Fruit fly (Drosophila melanogaster): ENCODE measurements around the gene CG14223.
A peak's percentile ranks its signal among the peaks of the same experiment; 100 is the strongest.

CG14223 gene

dm6 chrX:19645873-19646541 lies 17.8 kb downstream of the CG14223 start, which contains the start of gene Arp10:
Arp10 (minus strand) TSS chrX:19646176.
- TF ChIP-seq Nf-YB (GFP tag; optimal IDR thresholded peaks at IDR 0.05) (no peak), disco-r (GFP tag; optimal IDR thresholded peaks at IDR 0.05) (no peak), CG17912 (GFP tag; optimal IDR thresholded peaks at IDR 0.05) (no peak), CG15479 (GFP tag; optimal IDR thresholded peaks at IDR 0.05) (no peak), ttk (GFP tag; IDR thresholded peaks at IDR 0.05) (no peak), CG17802 (tag; optimal IDR thresholded peaks at IDR 0.05) (peak; percentile 83), Ets97D (GFP tag; optimal IDR thresholded peaks at IDR 0.05) (peak; percentile 15), CG17361 (GFP tag; IDR thresholded peaks at IDR 0.05) (0 out of 3 replicates have a peak, but pooled peaks have one; percentile 35), Meics (GFP tag; optimal IDR thresholded peaks at IDR 0.05) (peak; percentile 82), CG4730 (GFP tag; IDR thresholded peaks at IDR 0.05) (no peak), pnt (GFP tag; optimal IDR thresholded peaks at IDR 0.05) (no peak), zfh2 (GFP tag; optimal IDR thresholded peaks at IDR 0.05) (peak; percentile 14), CG14710 (tag; optimal IDR thresholded peaks at IDR 0.05) (peak; percentile 54), YL-1 (GFP tag; optimal IDR thresholded peaks at IDR 0.05) (peak; percentile 18), bab2 (GFP tag; optimal IDR thresholded peaks at IDR 0.05) (peak; percentile 23), Dll (GFP tag; IDR thresholded peaks at IDR 0.05; ENCODE audit: partially characterized antibody) (peak; percentile 59; the same call in 3 of the 4 replicates), gsb-n (tag; optimal IDR thresholded peaks at IDR 0.05) (no peak), Hr78 (GFP tag; optimal IDR thresholded peaks at IDR 0.05) (no peak), CG9609 (GFP tag; optimal IDR thresholded peaks at IDR 0.05) (no peak), Myb (GFP tag; optimal IDR thresholded peaks at IDR 0.05) (peak; percentile 37), sens-2 (GFP tag; IDR thresholded peaks at IDR 0.05) (no peak), ssp (GFP tag; IDR thresholded peaks at IDR 0.05) (peak; percentile 92), Fer1 (GFP tag; optimal IDR thresholded peaks at IDR 0.05) (peak; percentile 12), CG2129 (GFP tag; IDR thresholded peaks at IDR 0.05; ENCODE audit: partially characterized antibody) (no peak), CG7786 (GFP tag; optimal IDR thresholded peaks at IDR 0.05) (no peak), Ets65A (GFP tag) (peak; percentile 41), Elba2 (GFP tag; optimal IDR thresholded peaks at IDR 0.05) (peak; percentile 56), trem (tag; optimal IDR thresholded peaks at IDR 0.05) (peak; percentile 36), CG7745 (tag; optimal IDR thresholded peaks at IDR 0.05) (peak; percentile 98), CG1603 (tag; optimal IDR thresholded peaks at IDR 0.05) (peak; percentile 64), ase (GFP tag; IDR thresholded peaks at IDR 0.05) (no peak), amos (GFP tag; IDR thresholded peaks at IDR 0.05; ENCODE audit: partially characterized antibody) (peak; percentile 44; the same call in 1 of the 2 replicates), CG7372 (GFP tag; IDR thresholded peaks at IDR 0.05) (no peak), CG12659 (GFP tag; optimal IDR thresholded peaks at IDR 0.05) (peak; percentile 47), MESR4 (GFP tag; optimal IDR thresholded peaks at IDR 0.05) (peak; percentile 66), Ptx1 (GFP tag; IDR thresholded peaks at IDR 0.05) (peak; percentile 17; the same call in 1 of the 2 replicates), CG2120 (GFP tag; optimal IDR thresholded peaks at IDR 0.05) (peak; percentile 41), Kr (GFP tag; optimal IDR thresholded peaks at IDR 0.05) (no peak), E2f1 (GFP tag; IDR thresholded peaks at IDR 0.05) (no peak), CG4360 (GFP tag; IDR thresholded peaks at IDR 0.05) (no peak), tna (GFP tag; IDR thresholded peaks at IDR 0.05; ENCODE audit: partially characterized antibody) (no peak), dysf (GFP tag; IDR thresholded peaks at IDR 0.05) (0 out of 3 replicates have a peak, but pooled peaks have one; percentile 6), br (optimal IDR thresholded peaks at IDR 0.05) (no peak), CG7556 (GFP tag; optimal IDR thresholded peaks at IDR 0.05) (no peak), E2f2 (GFP tag; IDR thresholded peaks at IDR 0.05) (peak; percentile 75), nerfin-1 (tag; optimal IDR thresholded peaks at IDR 0.05) (no peak), rib (GFP tag; IDR thresholded peaks at IDR 0.05) (no peak), CG6791 (GFP tag; IDR thresholded peaks at IDR 0.05; ENCODE audit: partially characterized antibody) (0 out of 3 replicates have a peak, but pooled peaks have one; percentile 50), Mrtf (GFP tag; IDR thresholded peaks at IDR 0.05) (no peak), bbx (GFP tag; IDR thresholded peaks at IDR 0.05; ENCODE audit: partially characterized antibody) (peak; percentile 53; the same call in 1 of the 2 replicates)

All from whole organism, embryonic.